Fruit fly (Drosophila melanogaster): ENCODE measurements around the gene CG33645.
A peak's percentile ranks its signal among the peaks of the same experiment; 100 is the strongest.

The CG33645 gene

DNA sequence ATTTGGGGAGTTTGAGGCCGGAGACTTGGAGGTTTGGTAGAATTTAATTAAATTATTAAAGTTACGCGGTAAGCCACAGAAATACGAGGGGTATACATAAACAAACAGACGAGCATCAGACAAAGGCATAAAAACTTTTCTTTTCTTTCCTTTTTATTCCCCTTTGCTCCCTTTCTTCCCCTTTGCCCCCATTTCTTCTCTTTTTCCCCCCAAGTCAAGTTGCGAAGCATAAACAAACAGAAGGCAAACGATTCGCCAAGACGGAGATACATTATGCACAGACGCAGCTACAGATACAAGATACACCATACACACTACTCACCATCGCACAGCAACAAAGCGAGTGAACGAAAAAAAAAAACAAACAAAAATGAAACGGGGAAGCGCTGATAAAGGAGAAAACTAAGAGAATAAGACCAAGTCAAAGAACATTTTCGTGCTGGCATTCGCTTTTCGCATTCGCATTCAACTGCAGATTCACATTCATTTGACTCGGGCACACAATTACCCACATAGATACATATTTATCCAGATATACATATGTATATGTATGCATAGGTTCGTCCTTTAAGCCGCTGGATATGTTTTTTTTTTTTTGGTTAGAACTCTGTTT, 22.0 kb downstream of the CG33645 start (continued):
- no peak for TF ChIP-seq bab2 (GFP tag; optimal IDR thresholded peaks at IDR 0.05)
- TF ChIP-seq CG2199 (GFP tag; IDR thresholded peaks at IDR 0.05), result peak; percentile 62; the same call in 1 of the 3 replicates

DNA sequence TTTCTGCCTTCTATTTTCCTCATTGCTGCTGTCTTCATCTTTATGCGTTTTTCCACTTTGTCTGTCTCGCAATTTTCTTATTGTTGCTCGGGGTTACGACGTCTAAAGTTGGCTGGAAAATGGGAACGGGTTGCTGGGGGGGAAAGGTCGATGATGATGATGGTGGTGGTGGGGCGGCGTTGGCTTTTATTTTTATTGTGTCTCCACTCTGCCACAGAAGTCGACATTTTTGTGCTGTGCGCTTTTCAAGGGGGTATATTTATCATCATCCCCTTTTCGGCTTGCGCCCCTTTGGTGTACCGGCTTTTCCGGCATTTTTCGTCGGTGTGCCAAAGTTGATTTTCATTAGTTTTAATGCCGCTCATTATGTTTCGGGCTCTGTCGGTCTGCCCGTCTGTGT, 22.8 kb downstream of the CG33645 start:
- TF ChIP-seq crol (GFP tag; IDR thresholded peaks at IDR 0.05) (peak; percentile 75), nerfin-1 (tag; optimal IDR thresholded peaks at IDR 0.05) (peak; percentile 67), CG13894 (tag; optimal IDR thresholded peaks at IDR 0.05) (peak; percentile 45), exex (tag; optimal IDR thresholded peaks at IDR 0.05) (peak; percentile 6), CG6813 (GFP tag; optimal IDR thresholded peaks at IDR 0.05) (no peak), Hsf (GFP tag; optimal IDR thresholded peaks at IDR 0.05) (no peak), ranshi (GFP tag; IDR thresholded peaks at IDR 0.05) (peak; percentile 17; the same call in 1 of the 2 replicates), sd (tag; optimal IDR thresholded peaks at IDR 0.05) (peak; percentile 37), abd-A (tag; optimal IDR thresholded peaks at IDR 0.05) (peak; percentile 97), CG6272 (GFP tag; IDR thresholded peaks at IDR 0.05) (no peak), onecut (GFP tag; IDR thresholded peaks at IDR 0.05) (peak; percentile 30; the same call in 1 of the 2 replicates), CG11695 (GFP tag; IDR thresholded peaks at IDR 0.05) (0 out of 3 replicates have a peak, but pooled peaks have one; percentile 10), CG18599 (GFP tag; optimal IDR thresholded peaks at IDR 0.05) (peak; percentile 36)

DNA sequence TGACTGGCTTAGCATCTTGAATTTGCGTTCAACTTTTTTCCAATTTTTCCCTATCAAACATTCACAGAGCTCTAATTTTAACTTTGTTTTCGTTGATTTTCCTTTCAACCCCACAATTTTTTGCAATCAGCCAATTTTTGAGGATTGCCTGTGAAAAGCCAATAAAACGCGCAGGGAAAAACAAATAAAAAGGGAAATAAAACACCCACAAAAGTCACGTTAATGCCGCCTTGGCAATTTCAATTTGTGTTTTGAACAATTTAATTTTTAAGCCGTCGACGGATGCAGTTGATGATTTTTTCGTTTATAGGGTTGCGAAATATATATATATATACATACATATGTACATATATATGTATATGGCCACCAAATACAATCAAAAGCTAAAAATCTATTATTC, 36.3 kb downstream of the CG33645 start:
- TF ChIP-seq CG9609 (GFP tag; optimal IDR thresholded peaks at IDR 0.05), result no peak
- no peak for TF ChIP-seq Trl (optimal IDR thresholded peaks at IDR 0.05)
- no peak for TF ChIP-seq Trl (GFP tag; optimal IDR thresholded peaks at IDR 0.05)
- TF ChIP-seq CG10147 (GFP tag; optimal IDR thresholded peaks at IDR 0.05), result no peak
- no peak for TF ChIP-seq CG12769 (tag; optimal IDR thresholded peaks at IDR 0.05)
- TF ChIP-seq sens-2 (GFP tag; IDR thresholded peaks at IDR 0.05), result no peak
- no peak for TF ChIP-seq CG30431 (GFP tag; optimal IDR thresholded peaks at IDR 0.05)
- no peak for TF ChIP-seq CG3847 (GFP tag; IDR thresholded peaks at IDR 0.05)
- TF ChIP-seq MESR4 (GFP tag; optimal IDR thresholded peaks at IDR 0.05), result no peak
- TF ChIP-seq CG13424 (tag; optimal IDR thresholded peaks at IDR 0.05), result no peak
- TF ChIP-seq eve (GFP tag; optimal IDR thresholded peaks at IDR 0.05), result no peak
- no peak for TF ChIP-seq CG8359 (GFP tag; optimal IDR thresholded peaks at IDR 0.05; ENCODE audit: borderline replicate concordance)
- no peak for TF ChIP-seq gro (GFP tag; optimal IDR thresholded peaks at IDR 0.05)
- no peak for TF ChIP-seq jing (GFP tag; optimal IDR thresholded peaks at IDR 0.05)
- TF ChIP-seq CG3726 (GFP tag; IDR thresholded peaks at IDR 0.05), result no peak

DNA sequence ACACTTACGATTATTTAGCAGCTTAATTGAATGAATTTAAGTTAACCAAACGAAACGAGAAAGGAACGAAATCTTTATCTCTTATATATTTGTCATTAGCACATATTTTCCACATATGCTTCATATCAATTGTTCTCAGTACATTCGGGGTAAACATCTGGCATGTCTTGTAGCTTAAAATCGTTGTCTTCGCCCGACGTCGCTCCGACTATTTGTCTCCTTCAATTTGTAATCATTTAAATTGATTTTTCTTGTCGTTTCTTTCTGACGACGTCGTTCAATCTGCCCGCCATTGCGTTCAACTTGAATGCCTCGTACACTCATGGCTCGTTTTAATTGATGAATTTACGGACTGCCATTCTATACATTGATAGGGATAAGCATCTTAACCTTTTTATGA, 37.4 kb downstream of the CG33645 start:
- TF ChIP-seq pros (GFP tag; optimal IDR thresholded peaks at IDR 0.05) (no peak), eve (GFP tag; optimal IDR thresholded peaks at IDR 0.05) (peak in 1 of 2 experiments; percentile 32), bab2 (GFP tag; optimal IDR thresholded peaks at IDR 0.05) (no peak), CG7271 (tag; optimal IDR thresholded peaks at IDR 0.05) (no peak), Taf1 (GFP tag; IDR thresholded peaks at IDR 0.05) (no peak), vfl (GFP tag; optimal IDR thresholded peaks at IDR 0.05) (no peak), CG4424 (GFP tag; optimal IDR thresholded peaks at IDR 0.05) (no peak), twi (tag; optimal IDR thresholded peaks at IDR 0.05) (peak; percentile 90), CG15601 (tag; optimal IDR thresholded peaks at IDR 0.05) (peak; percentile 75), sens (GFP tag) (peak; percentile 56), Aef1 (GFP tag; IDR thresholded peaks at IDR 0.05) (no peak)
